Worm (Caenorhabditis elegans) whole organism, L2 larva: ENCODE data around the gene C17H12.8.

ENCODE experiments used
- C34F6.9 ChIP-seq: fragments of 150-350 bp; optimal IDR thresholded peaks from 2 replicates; lab custom pipeline; 2014; ENCODE audit warnings: missing biosample characterization, missing genetic modification characterization
- ama-1 ChIP-seq: fragments of 150-350 bp; optimal IDR thresholded peaks from 2 replicates; lab custom pipeline; 2018; ENCODE audit warnings: inconsistent platforms
- fos-1 ChIP-seq: fragments of 150-350 bp; optimal IDR thresholded peaks from 2 replicates; lab custom pipeline; 2014; ENCODE audit warnings: missing biosample characterization, missing genetic modification characterization
- lsy-2 ChIP-seq, 2 experiments: fragments of 150-350 bp in 1 of 2; sonication (generic microtip) in 1 of 2; optimal IDR thresholded peaks; 2 replicates each; lab custom pipeline; 2014 to 2017; ENCODE audit warnings: missing biosample characterization in 2 of 2, missing genetic modification characterization in 2 of 2
- mbf-1 ChIP-seq: sonication (generic microtip); optimal IDR thresholded peaks from 2 replicates; lab custom pipeline; 2017; ENCODE audit warnings: missing biosample characterization, missing genetic modification characterization
- sma-9 ChIP-seq, 2 experiments: fragments of 150-350 bp in 1 of 2; sonication (generic microtip) in 1 of 2; optimal IDR thresholded peaks; 2 replicates each; lab custom pipeline; 2014 to 2016; ENCODE audit warnings: missing genetic modification characterization in 2 of 2, mild to moderate bottlenecking in 1 of 2, missing biosample characterization in 1 of 2, missing compliant biosample characterization in 1 of 2, missing genetic modification reagents in 1 of 2, moderate library complexity in 1 of 2
- snpc-4 ChIP-seq: fragments of 150-350 bp; optimal IDR thresholded peaks from 2 replicates; lab custom pipeline; 2014; ENCODE audit warnings: missing biosample characterization, missing genetic modification characterization
- unc-62 ChIP-seq: fragments of 150-350 bp; optimal IDR thresholded peaks from 2 replicates; lab custom pipeline; 2014; ENCODE audit warnings: missing biosample characterization, missing genetic modification reagents, missing genetic modification characterization

DNA sequence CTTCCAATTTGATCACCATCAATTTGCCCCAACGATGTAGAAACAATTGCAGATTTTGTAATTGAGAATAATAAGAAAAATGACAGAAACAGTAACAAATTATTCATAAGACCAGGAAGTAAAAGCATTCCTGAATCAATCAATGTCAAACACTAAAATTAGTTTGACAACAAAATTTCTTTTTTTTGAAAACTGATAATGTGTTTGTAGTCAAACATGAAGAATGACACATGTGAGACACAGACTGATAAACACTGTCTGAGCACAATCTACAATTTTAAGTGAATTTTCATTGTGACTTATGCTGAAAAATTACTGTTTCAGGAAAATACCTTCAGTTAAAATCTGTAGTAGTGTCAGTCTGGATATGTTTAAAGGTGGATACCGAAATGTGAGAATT is 16.4 kb upstream of the C17H12.8 start, which contains the start of the genes cest-4 and C17H12.11:
- TF ChIP-seq ama-1 (lab: Kevin White, UChicago): no peak
- TF ChIP-seq C34F6.9 (tag; lab: Kevin White, UChicago): no peak
- TF ChIP-seq mbf-1: no peak
- TF ChIP-seq unc-62 (GFP tag; lab: Kevin White, UChicago): no peak
- TF ChIP-seq sma-9 (GFP tag; optimal IDR thresholded peaks at IDR 0.05; lab: Kevin White, UChicago): peak; percentile 43
- TF ChIP-seq sma-9 (tag; optimal IDR thresholded peaks at IDR 0.05; lab: Kevin White, UChicago): no peak
- no peak for TF ChIP-seq snpc-4 (tag; lab: Kevin White, UChicago)
- TF ChIP-seq fos-1: peak; percentile 95
- no peak for TF ChIP-seq lsy-2 (tag; optimal IDR thresholded peaks at IDR 0.05; lab: Kevin White, UChicago)
